Worm (Caenorhabditis elegans) whole organism, midembryonic: Measurements from ENCODE around the gene T26H10.2.

ENCODE experiments used
- flt-1 ChIP-seq: fragments of 200-800 bp; sonication (Bioruptor generic); IDR thresholded peaks from 2 replicates; pipeline ENCODE4 v1.3.6; 2022; ENCODE audit warnings: missing genetic modification characterization, missing compliant biosample characterization
- tab-1 ChIP-seq: fragments of 200-800 bp; sonication (Bioruptor generic); IDR thresholded peaks from 2 replicates; pipeline ENCODE4 v1.3.6; 2022; ENCODE audit warnings: missing genetic modification characterization, missing compliant biosample characterization

DNA sequence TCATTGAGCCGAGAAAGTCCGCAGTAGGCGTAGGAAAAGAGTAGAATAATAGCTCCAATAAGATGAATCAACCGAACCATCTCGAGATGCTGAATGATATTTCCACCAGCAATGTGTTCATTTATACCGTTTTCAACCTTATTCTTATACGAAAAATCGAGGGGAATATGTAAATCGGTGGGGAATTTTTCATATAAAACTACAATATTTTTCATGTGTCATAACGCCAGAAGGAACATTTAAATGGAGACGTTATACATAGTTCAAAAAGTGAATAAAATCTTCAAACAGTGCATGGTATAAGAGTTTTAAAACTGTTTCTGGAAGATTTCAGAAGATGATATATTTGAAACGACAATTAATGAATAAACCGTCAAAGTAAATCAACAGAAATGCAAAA lies 21.9 kb downstream of the T26H10.2 start, which contains the start of gene nas-19:
- no peak for TF ChIP-seq tab-1 (GFP tag; lab: Robert Waterston, UW)
- TF ChIP-seq flt-1 (GFP tag; lab: Robert Waterston, UW), result no peak
